Worm (Caenorhabditis elegans): ENCODE results near the gene metl-18.

metl-18 gene

DNA sequence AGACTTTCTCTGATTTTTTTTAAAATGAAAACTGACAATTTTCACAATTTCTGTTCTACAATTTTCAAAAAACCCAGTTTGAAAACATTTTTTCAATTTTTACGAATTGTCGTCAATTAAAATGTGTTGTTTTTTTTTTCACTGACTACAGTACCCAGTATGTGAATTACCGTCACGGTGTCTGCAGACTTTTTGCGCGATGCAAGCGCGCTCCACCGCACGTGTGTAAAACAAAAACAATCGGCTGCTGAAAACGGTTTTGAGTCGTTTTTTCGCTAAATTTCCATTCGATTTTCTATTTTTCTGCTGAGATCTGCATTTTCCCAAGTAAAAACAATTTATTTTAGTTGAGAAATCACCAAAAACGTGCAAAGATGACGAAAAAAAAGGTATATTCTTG, 30.7 kb downstream of the metl-18 start (continued):
- TF ChIP-seq athp-1 (tag; optimal IDR thresholded peaks at IDR 0.05) (peak; percentile 93), tbp1 (GFP tag; optimal IDR thresholded peaks at IDR 0.05) (peak; percentile 77), unc-130 (GFP tag; optimal IDR thresholded peaks at IDR 0.05) (peak; percentile 57), F23B12.7 (tag; optimal IDR thresholded peaks at IDR 0.05; ENCODE audit: insufficient read depth) (peak; percentile 92), ceh-58 (GFP tag; IDR thresholded peaks at IDR 0.05) (no peak), B0035.1 (tag; optimal IDR thresholded peaks at IDR 0.05) (peak; percentile 85), attf-6 (GFP tag; IDR thresholded peaks at IDR 0.05) (no peak), ceh-100 (GFP tag; IDR thresholded peaks at IDR 0.05) (peak; percentile 91), hmg-1.2 (GFP tag; IDR thresholded peaks at IDR 0.05) (peak; percentile 99), C06A6.2 (GFP tag; conservative IDR thresholded peaks at IDR 0.05) (peak; percentile 94), ceh-91 (GFP tag; IDR thresholded peaks at IDR 0.05) (peak; percentile 93), F57C9.4 (tag; optimal IDR thresholded peaks at IDR 0.05) (peak; percentile 23), fkh-3 (tag; optimal IDR thresholded peaks at IDR 0.05) (no peak), D2030.7 (GFP tag; IDR thresholded peaks at IDR 0.05) (peak; percentile 90), lin-54 (GFP tag; optimal IDR thresholded peaks at IDR 0.05) (peak; percentile 97), rpc-1 (optimal IDR thresholded peaks at IDR 0.05) (peak; percentile 12), rpc-1 (tag; optimal IDR thresholded peaks at IDR 0.05) (no peak), Y53G8AR.9 (GFP tag; conservative IDR thresholded peaks at IDR 0.05) (peak; percentile 96), lsl-1 (GFP tag; optimal IDR thresholded peaks at IDR 0.05) (peak; percentile 91), rcor-1 (GFP tag; IDR thresholded peaks at IDR 0.05) (peak; percentile 93), sptf-2 (GFP tag; optimal IDR thresholded peaks at IDR 0.05) (no peak), ztf-6 (GFP tag; IDR thresholded peaks at IDR 0.05) (peak; percentile 33; the same call in 1 of the 2 replicates), ztf-28 (GFP tag; IDR thresholded peaks at IDR 0.05) (0 out of 2 replicates have a peak, but pooled peaks have one; percentile 55), hrde-1 (tag; optimal IDR thresholded peaks at IDR 0.05; ENCODE audit: borderline replicate concordance) (peak; percentile 4), snpc-3.4 (tag; optimal IDR thresholded peaks at IDR 0.05) (peak; percentile 75), let-607 (tag; optimal IDR thresholded peaks at IDR 0.05) (peak; percentile 91 to 95), hsf-1 (GFP tag; IDR thresholded peaks at IDR 0.05) (peak; percentile 73), die-1 (tag; optimal IDR thresholded peaks at IDR 0.05) (no peak), ztf-25 (GFP tag; IDR thresholded peaks at IDR 0.05) (no peak), nhr-27 (tag; optimal IDR thresholded peaks at IDR 0.05) (no peak), ama-1 (optimal IDR thresholded peaks at IDR 0.05) (peak; percentile 45), ama-1 (GFP tag; optimal IDR thresholded peaks at IDR 0.05) (no peak), zfh-2 (GFP tag; conservative IDR thresholded peaks at IDR 0.05) (no peak), Y67H2A.10 (GFP tag; conservative IDR thresholded peaks at IDR 0.05) (peak; percentile 75), lir-1 (GFP tag; conservative IDR thresholded peaks at IDR 0.05) (peak; percentile 98), dpff-1 (tag; optimal IDR thresholded peaks at IDR 0.05) (no peak), lsy-27 (tag; optimal IDR thresholded peaks at IDR 0.05; ENCODE audit: borderline replicate concordance, insufficient read depth) (peak; percentile 3), madf-8 (GFP tag; conservative IDR thresholded peaks at IDR 0.05) (peak; percentile 57), somi-1 (GFP tag; optimal IDR thresholded peaks at IDR 0.05) (peak; percentile 96), B0261.1 (tag; optimal IDR thresholded peaks at IDR 0.05) (peak; percentile 36), cebp-1 (GFP tag; IDR thresholded peaks at IDR 0.05) (peak; percentile 81), cebp-1 (tag; optimal IDR thresholded peaks at IDR 0.05) (peak; percentile 93), F55B11.4 (tag; optimal IDR thresholded peaks at IDR 0.05; ENCODE audit: borderline replicate concordance, insufficient read depth) (no peak), B0019.2 (GFP tag; conservative IDR thresholded peaks at IDR 0.05) (peak; percentile 85), pha-4 (tag; optimal IDR thresholded peaks at IDR 0.05) (peak; percentile 96), tbx-9 (tag; optimal IDR thresholded peaks at IDR 0.05; ENCODE audit: borderline replicate concordance) (no peak), nhr-90 (tag; optimal IDR thresholded peaks at IDR 0.05) (peak; percentile 30), mel-28 (tag; optimal IDR thresholded peaks at IDR 0.05; ENCODE audit: borderline replicate concordance) (peak; percentile 41), lin-40 (tag; optimal IDR thresholded peaks at IDR 0.05) (peak; percentile 99)
